Worm (Caenorhabditis elegans): ENCODE results near the gene klf-1.

DNA sequence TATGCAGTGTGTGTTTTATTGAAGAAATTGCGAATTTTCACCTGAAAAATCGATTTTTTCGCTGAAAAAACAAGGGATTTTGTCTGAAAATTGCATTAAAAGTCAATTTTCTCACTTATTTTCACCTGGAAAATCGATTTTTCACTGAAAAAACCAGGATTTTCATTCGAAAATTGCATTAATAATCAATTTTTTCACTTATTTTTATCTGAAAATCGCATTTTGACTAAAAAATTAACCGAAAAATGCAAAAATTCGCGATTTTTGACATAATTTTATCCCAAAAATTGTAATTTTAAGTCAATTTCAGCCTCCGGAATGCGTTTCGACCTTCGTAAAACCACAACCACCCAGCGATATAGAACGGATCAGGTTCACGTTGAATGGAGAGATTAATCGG, 42.1 kb upstream of the klf-1 start, which contains the start of gene Y71H2AM.29:
- TF ChIP-seq pha-4 (tag; optimal IDR thresholded peaks at IDR 0.05), result no peak
- TF ChIP-seq unc-39 (tag; optimal IDR thresholded peaks at IDR 0.05), result no peak
- no peak for TF ChIP-seq unc-120 (tag; optimal IDR thresholded peaks at IDR 0.05; ENCODE audit: poor library complexity, severe bottlenecking)
- no peak for TF ChIP-seq elt-3 (tag; optimal IDR thresholded peaks at IDR 0.05)
- no peak for TF ChIP-seq nhr-28 (tag; optimal IDR thresholded peaks at IDR 0.05)
- TF ChIP-seq hlh-1 (tag; optimal IDR thresholded peaks at IDR 0.05), result no peak
- TF ChIP-seq cnd-1 (tag; optimal IDR thresholded peaks at IDR 0.05), result no peak
- no peak for TF ChIP-seq unc-62 (GFP tag; optimal IDR thresholded peaks at IDR 0.05)
- no peak for TF ChIP-seq lsy-2 (tag; optimal IDR thresholded peaks at IDR 0.05)
- TF ChIP-seq ces-1 (GFP tag; optimal IDR thresholded peaks at IDR 0.05), result no peak
- no peak for TF ChIP-seq mab-5 (tag; optimal IDR thresholded peaks at IDR 0.05)

Measured in whole organism, mixed stage, embryonic.